Fruit fly (Drosophila melanogaster) whole organism, embryonic: ENCODE data around the gene fry.
A peak's percentile ranks its signal among the peaks of the same experiment; 100 is the strongest.

ENCODE experiments used
- ATbp ChIP-seq: fragments of 200-800 bp; sonication (Bioruptor generic); optimal IDR thresholded peaks from 2 replicates; lab custom pipeline; 2017; ENCODE audit warnings: missing biosample characterization, mild to moderate bottlenecking, missing genetic modification characterization, missing genetic modification reagents
- Abd-B ChIP-seq: fragments of 200-800 bp; sonication (Bioruptor generic); optimal IDR thresholded peaks from 2 replicates; lab custom pipeline; 2018; ENCODE audit warnings: missing biosample characterization, mild to moderate bottlenecking, missing genetic modification characterization, moderate library complexity
- Atf-2 ChIP-seq: fragments of 200-800 bp; sonication (Bioruptor generic); optimal IDR thresholded peaks from 2 replicates; lab custom pipeline; 2016; ENCODE audit warnings: missing biosample characterization, missing genetic modification characterization
- CG10543 ChIP-seq: fragments of 200-800 bp; sonication (Bioruptor generic); optimal IDR thresholded peaks from 3 replicates; lab custom pipeline; 2017; ENCODE audit warnings: missing biosample characterization, mild to moderate bottlenecking, missing genetic modification characterization, moderate library complexity
- CG10654 ChIP-seq: fragments of 200-800 bp; sonication (Bioruptor generic); optimal IDR thresholded peaks from 2 replicates; lab custom pipeline; 2016; ENCODE audit warnings: missing biosample characterization, missing genetic modification characterization
- CG1647 ChIP-seq: fragments of 200-800 bp; sonication (Bioruptor generic); optimal IDR thresholded peaks from 3 replicates; lab custom pipeline; 2016; ENCODE audit warnings: missing biosample characterization, missing genetic modification characterization
- CG16779 ChIP-seq: fragments of 200-800 bp; sonication (Bioruptor generic); IDR thresholded peaks from 2 replicates; pipeline ENCODE4 v1.3.6; 2022; ENCODE audit warnings: missing biosample characterization, missing genetic modification characterization
- CG2712 ChIP-seq: fragments of 200-800 bp; optimal IDR thresholded peaks from 3 replicates; lab custom pipeline; 2019; ENCODE audit warnings: missing biosample characterization, mild to moderate bottlenecking, missing genetic modification characterization, moderate library complexity
- CG3163 ChIP-seq: fragments of 200-800 bp; sonication (Bioruptor generic); optimal IDR thresholded peaks from 3 replicates; lab custom pipeline; 2016; ENCODE audit warnings: missing biosample characterization, missing genetic modification characterization
- CG34422 ChIP-seq: fragments of 200-800 bp; sonication (Bioruptor generic); IDR thresholded peaks from 3 replicates; pipeline ENCODE4 v1.3.6; 2022; ENCODE audit warnings: missing biosample characterization, missing genetic modification characterization
- CG4820 ChIP-seq: fragments of 200-800 bp; sonication (Bioruptor generic); optimal IDR thresholded peaks from 3 replicates; lab custom pipeline; 2016; ENCODE audit warnings: missing biosample characterization, missing genetic modification characterization
- CG8478 ChIP-seq: fragments of >200 bp; optimal IDR thresholded peaks from 2 replicates; lab custom pipeline; 2018
- Chrac-16 ChIP-seq: fragments of 200-800 bp; sonication (Bioruptor generic); optimal IDR thresholded peaks from 3 replicates; lab custom pipeline; 2016; ENCODE audit warnings: missing biosample characterization, missing genetic modification characterization
- Doc3 ChIP-seq: fragments of 200-800 bp; sonication (Bioruptor generic); IDR thresholded peaks from 3 replicates; pipeline ENCODE4 v1.3.6; 2022; ENCODE audit warnings: missing biosample characterization, missing genetic modification characterization; ENCODE audit not compliant: partially characterized antibody
- Eip74EF ChIP-seq, 2 experiments: fragments of 200-800 bp in 1 of 2; fragments of >200 bp in 1 of 2; sonication (Bioruptor generic) in 1 of 2; optimal IDR thresholded peaks; 2 replicates each; lab custom pipeline; 2017 to 2019; ENCODE audit warnings: missing biosample characterization in 2 of 2, missing genetic modification characterization in 2 of 2, mild to moderate bottlenecking in 1 of 2, moderate library complexity in 1 of 2
- Fer1 ChIP-seq: fragments of 200-800 bp; sonication (Bioruptor generic); optimal IDR thresholded peaks from 2 replicates; lab custom pipeline; 2017; ENCODE audit warnings: missing biosample characterization, mild to moderate bottlenecking, missing genetic modification characterization
- Gsc ChIP-seq: fragments of 200-800 bp; sonication (Bioruptor generic); IDR thresholded peaks from 2 replicates; pipeline ENCODE4 v1.3.6; 2022; ENCODE audit warnings: missing biosample characterization, missing genetic modification characterization
- HLH4C ChIP-seq: fragments of 200-800 bp; sonication (Bioruptor generic); IDR thresholded peaks from 3 replicates; pipeline ENCODE4 v1.3.6; 2022; ENCODE audit warnings: missing biosample characterization, missing genetic modification characterization; ENCODE audit not compliant: partially characterized antibody
- HmgD ChIP-seq: fragments of 200-800 bp; sonication (Bioruptor generic); optimal IDR thresholded peaks from 3 replicates; lab custom pipeline; 2016; ENCODE audit warnings: missing biosample characterization, missing genetic modification characterization
- MESR4 ChIP-seq: fragments of 200-800 bp; sonication (Bioruptor generic); optimal IDR thresholded peaks from 2 replicates; lab custom pipeline; 2018; ENCODE audit warnings: missing biosample characterization, mild to moderate bottlenecking, missing genetic modification characterization, moderate library complexity
- MTF-1 ChIP-seq: fragments of 200-800 bp; sonication (Bioruptor generic); optimal IDR thresholded peaks from 2 replicates; lab custom pipeline; 2018; ENCODE audit warnings: missing biosample characterization, mild to moderate bottlenecking, missing genetic modification characterization, borderline replicate concordance
- Med ChIP-seq: fragments of 200-800 bp; sonication (Bioruptor generic); peaks from one replicate; lab custom pipeline; 2016; ENCODE audit warnings: missing biosample characterization, missing genetic modification characterization, mild to moderate bottlenecking, inconsistent platforms, moderate library complexity
- Oli ChIP-seq: fragments of 200-800 bp; sonication (Bioruptor generic); optimal IDR thresholded peaks from 2 replicates; lab custom pipeline; 2018; ENCODE audit warnings: missing biosample characterization, mild to moderate bottlenecking, missing genetic modification characterization, moderate library complexity
- Pdp1 ChIP-seq, 2 experiments: fragments of 200-800 bp; sonication (Bioruptor generic); optimal IDR thresholded peaks; 3 replicates each; lab custom pipeline; 2016; ENCODE audit warnings: missing biosample characterization in 2 of 2, missing genetic modification characterization in 2 of 2, mild to moderate bottlenecking in 1 of 2, moderate library complexity in 1 of 2
- Ssrp ChIP-seq: fragments of 200-800 bp; sonication (Bioruptor generic); optimal IDR thresholded peaks from 2 replicates; lab custom pipeline; 2018; ENCODE audit warnings: missing biosample characterization, mild to moderate bottlenecking, missing genetic modification characterization, moderate library complexity
- TFAM ChIP-seq: fragments of 200-800 bp; sonication (Bioruptor generic); optimal IDR thresholded peaks from 2 replicates; lab custom pipeline; 2017; ENCODE audit warnings: missing biosample characterization, missing genetic modification characterization, inconsistent platforms
- Trl ChIP-seq, 3 experiments: fragments of >200 bp in 2 of 3; fragments of 200-800 bp in 1 of 3; sonication (Bioruptor generic) in 1 of 3; optimal IDR thresholded peaks; 2 replicates in 1 of 3; 3 replicates in 2 of 3; lab custom pipeline; 2016 to 2017; ENCODE audit warnings: missing biosample characterization in 1 of 3, missing genetic modification characterization in 1 of 3
- YL-1 ChIP-seq: fragments of 200-800 bp; sonication (Bioruptor generic); optimal IDR thresholded peaks from 3 replicates; lab custom pipeline; 2017; ENCODE audit warnings: missing biosample characterization, mild to moderate bottlenecking, missing genetic modification characterization
- abd-A ChIP-seq: fragments of 200-800 bp; sonication (Bioruptor generic); optimal IDR thresholded peaks from 3 replicates; lab custom pipeline; 2019; ENCODE audit warnings: missing biosample characterization, mild to moderate bottlenecking, missing genetic modification characterization, moderate library complexity
- btn ChIP-seq: fragments of 200-800 bp; sonication (Bioruptor generic); optimal IDR thresholded peaks from 2 replicates; lab custom pipeline; 2016; ENCODE audit warnings: missing biosample characterization, missing genetic modification characterization
- chm ChIP-seq: fragments of 200-800 bp; sonication (Bioruptor generic); IDR thresholded peaks from 2 replicates; pipeline ENCODE4 v1.3.6; 2022; ENCODE audit warnings: missing biosample characterization, missing genetic modification characterization
- dan ChIP-seq: fragments of 200-800 bp; sonication (Bioruptor generic); IDR thresholded peaks from 2 replicates; pipeline ENCODE4 v1.3.6; 2022; ENCODE audit warnings: missing biosample characterization, missing genetic modification characterization
- emc ChIP-seq: fragments of 200-800 bp; sonication (Bioruptor generic); optimal IDR thresholded peaks from 2 replicates; lab custom pipeline; 2016; ENCODE audit warnings: missing biosample characterization, missing genetic modification characterization
- fu2 ChIP-seq: fragments of 200-800 bp; sonication (Bioruptor generic); optimal IDR thresholded peaks from 2 replicates; lab custom pipeline; 2016; ENCODE audit warnings: missing biosample characterization, missing genetic modification characterization
- gfzf ChIP-seq: fragments of 200-800 bp; sonication (Bioruptor generic); optimal IDR thresholded peaks from 2 replicates; lab custom pipeline; 2016; ENCODE audit warnings: missing biosample characterization, mild to moderate bottlenecking, missing genetic modification characterization, moderate library complexity
- gsb ChIP-seq: fragments of 200-800 bp; sonication (Bioruptor generic); IDR thresholded peaks from 2 replicates; pipeline ENCODE4 v1.3.6; 2022; ENCODE audit warnings: missing biosample characterization, missing genetic modification characterization
- ind ChIP-seq: fragments of 200-800 bp; sonication (Bioruptor generic); optimal IDR thresholded peaks from 3 replicates; lab custom pipeline; 2016; ENCODE audit warnings: missing biosample characterization, missing genetic modification characterization
- inv ChIP-seq: fragments of 200-800 bp; sonication (Bioruptor generic); IDR thresholded peaks from 2 replicates; pipeline ENCODE4 v1.3.6; 2022; ENCODE audit warnings: missing biosample characterization, missing genetic modification characterization; ENCODE audit not compliant: partially characterized antibody
- pho ChIP-seq: fragments of 200-800 bp; sonication (Bioruptor generic); optimal IDR thresholded peaks from 2 replicates; lab custom pipeline; 2016; ENCODE audit warnings: missing biosample characterization, missing genetic modification characterization
- run ChIP-seq: fragments of 200-800 bp; sonication (Bioruptor generic); optimal IDR thresholded peaks from 3 replicates; lab custom pipeline; 2018; ENCODE audit warnings: missing biosample characterization, mild to moderate bottlenecking, missing genetic modification characterization
- sd ChIP-seq: fragments of 200-800 bp; sonication (Bioruptor generic); optimal IDR thresholded peaks from 3 replicates; lab custom pipeline; 2018; ENCODE audit warnings: missing biosample characterization, mild to moderate bottlenecking, missing genetic modification characterization, moderate library complexity
- sens-2 ChIP-seq: fragments of 200-800 bp; sonication (Bioruptor generic); IDR thresholded peaks from 2 replicates; pipeline ENCODE4 v1.3.6; 2022; ENCODE audit warnings: missing biosample characterization, missing genetic modification characterization
- sima ChIP-seq: fragments of 200-800 bp; sonication (Bioruptor generic); optimal IDR thresholded peaks from 2 replicates; lab custom pipeline; 2016; ENCODE audit warnings: missing biosample characterization, missing genetic modification characterization
- slbo ChIP-seq: fragments of 200-800 bp; sonication (Bioruptor generic); IDR thresholded peaks from 2 replicates; pipeline ENCODE4 v1.3.6; 2022; ENCODE audit warnings: missing biosample characterization, missing genetic modification characterization
- tio ChIP-seq: fragments of 200-800 bp; sonication (Bioruptor generic); optimal IDR thresholded peaks from 2 replicates; lab custom pipeline; 2017; ENCODE audit warnings: missing biosample characterization, missing genetic modification characterization, inconsistent platforms
- usp ChIP-seq: fragments of >200 bp; optimal IDR thresholded peaks from 2 replicates; lab custom pipeline; 2017; ENCODE audit warnings: missing biosample characterization, missing genetic modification characterization
- vnd ChIP-seq: fragments of 200-800 bp; sonication (Bioruptor generic); IDR thresholded peaks from 3 replicates; pipeline ENCODE4 v1.3.6; 2022; ENCODE audit warnings: missing biosample characterization, missing genetic modification characterization; ENCODE audit not compliant: partially characterized antibody
- z ChIP-seq: fragments of 200-800 bp; sonication (Bioruptor generic); IDR thresholded peaks from 3 replicates; pipeline ENCODE4 v1.3.6; 2022; ENCODE audit warnings: missing biosample characterization, missing genetic modification characterization
- zfh1 ChIP-seq: fragments of 200-800 bp; sonication (Bioruptor generic); IDR thresholded peaks from 3 replicates; pipeline ENCODE4 v1.3.6; 2022; ENCODE audit warnings: missing biosample characterization, missing genetic modification characterization

Gene fry

dm6 chr3L:9692892-9693551 lies 14.1 kb upstream of the fry start (continued):
- TF ChIP-seq ind (GFP tag; lab: Kevin White, UChicago), result peak; percentile 96
- peak; percentile 69; the same call in 2 of the 3 replicates for TF ChIP-seq zfh1 (GFP tag; lab: Robert Waterston, UW)
- TF ChIP-seq gsb (GFP tag; lab: Robert Waterston, UW), result peak; percentile 70
- no peak for TF ChIP-seq MESR4 (GFP tag; lab: Kevin White, UChicago)
- TF ChIP-seq btn (GFP tag; lab: Kevin White, UChicago), result peak; percentile 90
- TF ChIP-seq ATbp (GFP tag; lab: Kevin White, UChicago), result peak; percentile 92
- peak; percentile 95 for TF ChIP-seq HmgD (GFP tag; lab: Kevin White, UChicago)
- TF ChIP-seq inv (GFP tag; lab: Robert Waterston, UW), result no peak
- TF ChIP-seq chm (GFP tag; lab: Robert Waterston, UW), result peak; percentile 68; the same call in 1 of the 2 replicates
- TF ChIP-seq CG10543 (GFP tag; lab: Kevin White, UChicago), result peak; percentile 98
- TF ChIP-seq Chrac-16, result peak; percentile 95
- peak; percentile 98 for TF ChIP-seq tio (GFP tag; lab: Kevin White, UChicago)
- TF ChIP-seq sima (GFP tag; lab: Kevin White, UChicago), result peak; percentile 80
- no peak for TF ChIP-seq HLH4C (GFP tag; lab: Robert Waterston, UW)
- TF ChIP-seq Trl (optimal IDR thresholded peaks at IDR 0.05; lab: Kevin White, UChicago), result peak in 1 of 2 experiments; percentile 68
- peak; percentile 95 for TF ChIP-seq Trl (GFP tag; optimal IDR thresholded peaks at IDR 0.05; lab: Kevin White, UChicago)
- peak in 1 of 2 experiments; percentile 95 for TF ChIP-seq Eip74EF (GFP tag; optimal IDR thresholded peaks at IDR 0.05; lab: Kevin White, UChicago)
- TF ChIP-seq Med (GFP tag; lab: Kevin White, UChicago), result peak; percentile 99
- TF ChIP-seq vnd (GFP tag; lab: Robert Waterston, UW), result no peak
- TF ChIP-seq CG3163 (GFP tag; lab: Kevin White, UChicago), result peak; percentile 79
- peak; percentile 59; the same call in 1 of the 2 replicates for TF ChIP-seq sens-2 (GFP tag; lab: Robert Waterston, UW)
- peak; percentile 63; the same call in 1 of the 2 replicates for TF ChIP-seq dan
- TF ChIP-seq run, result peak; percentile 85
- no peak for TF ChIP-seq CG8478 (lab: Kevin White, UChicago)
- peak; percentile 75; the same call in 1 of the 3 replicates for TF ChIP-seq CG34422 (GFP tag; lab: Robert Waterston, UW)
- TF ChIP-seq usp, result no peak
- no peak for TF ChIP-seq z
- peak; percentile 96 for TF ChIP-seq CG4820 (GFP tag; lab: Kevin White, UChicago)
- peak; percentile 85 for TF ChIP-seq TFAM
- peak; percentile 93 to 97 for TF ChIP-seq Pdp1 (GFP tag; optimal IDR thresholded peaks at IDR 0.05; lab: Kevin White, UChicago)
- TF ChIP-seq abd-A (tag; lab: Kevin White, UChicago), result peak; percentile 59
- peak; percentile 68 for TF ChIP-seq MTF-1 (GFP tag; lab: Kevin White, UChicago)
- peak; percentile 91 for TF ChIP-seq emc
- TF ChIP-seq CG1647 (GFP tag; lab: Kevin White, UChicago), result peak; percentile 95
- TF ChIP-seq CG10654, result peak; percentile 92
- peak; percentile 95 for TF ChIP-seq Abd-B (GFP tag; lab: Kevin White, UChicago)
- peak; percentile 89 for TF ChIP-seq slbo (GFP tag; lab: Robert Waterston, UW)
- TF ChIP-seq sd, result peak; percentile 76
- peak; percentile 20 for TF ChIP-seq gfzf
- TF ChIP-seq CG2712 (tag; lab: Kevin White, UChicago), result peak; percentile 96
- TF ChIP-seq pho (GFP tag; lab: Kevin White, UChicago), result peak; percentile 98
- peak; percentile 96 for TF ChIP-seq Ssrp (tag; lab: Kevin White, UChicago)
- peak; percentile 98 for TF ChIP-seq Oli
- TF ChIP-seq YL-1 (GFP tag; lab: Kevin White, UChicago), result peak; percentile 85
- TF ChIP-seq fu2, result peak; percentile 97
- peak; percentile 95 for TF ChIP-seq Fer1
- no peak for TF ChIP-seq Doc3 (GFP tag; lab: Robert Waterston, UW)
- peak; percentile 59; the same call in 1 of the 2 replicates for TF ChIP-seq CG16779
- TF ChIP-seq Atf-2 (GFP tag; lab: Kevin White, UChicago), result peak; percentile 98
- TF ChIP-seq Gsc, result peak; percentile 81
